Fruit fly (Drosophila melanogaster): Measurements from ENCODE around the gene app.

The app gene

dm6 chr3L:12277054-12277879 is 10.6 kb upstream of the app start, which contains the start of the genes Sms and INPP5E (continued):
- TF ChIP-seq prd (optimal IDR thresholded peaks at IDR 0.05) (no peak), prd (GFP tag; IDR thresholded peaks at IDR 0.05) (peak; percentile 63; the same call in 1 of the 3 replicates), CG12236 (GFP tag; optimal IDR thresholded peaks at IDR 0.05) (no peak), CG12155 (GFP tag; optimal IDR thresholded peaks at IDR 0.05) (peak; percentile 43), Doc3 (GFP tag; IDR thresholded peaks at IDR 0.05; ENCODE audit: partially characterized antibody) (peak; percentile 73; the same call in 2 of the 3 replicates), CG8290 (GFP tag; optimal IDR thresholded peaks at IDR 0.05) (peak; percentile 20), CG8290 (tag; optimal IDR thresholded peaks at IDR 0.05) (peak in 1 of 2 experiments; percentile 54), sug (tag; optimal IDR thresholded peaks at IDR 0.05) (peak; percentile 73), sqz (GFP tag; optimal IDR thresholded peaks at IDR 0.05) (no peak), BEAF-32 (GFP tag; optimal IDR thresholded peaks at IDR 0.05) (peak; percentile 88), D19B (GFP tag; optimal IDR thresholded peaks at IDR 0.05) (no peak), CG32772 (GFP tag; IDR thresholded peaks at IDR 0.05) (peak; percentile 44; the same call in 1 of the 2 replicates), amos (GFP tag; IDR thresholded peaks at IDR 0.05; ENCODE audit: partially characterized antibody) (peak; percentile 93), dm (GFP tag; optimal IDR thresholded peaks at IDR 0.05) (no peak), eve (GFP tag; optimal IDR thresholded peaks at IDR 0.05) (no peak), CG7928 (GFP tag; optimal IDR thresholded peaks at IDR 0.05) (peak; percentile 35), dimm (GFP tag; IDR thresholded peaks at IDR 0.05) (no peak), CG9797 (GFP tag; optimal IDR thresholded peaks at IDR 0.05) (peak; percentile 57), tgo (GFP tag; IDR thresholded peaks at IDR 0.05) (peak; percentile 43; the same call in 2 of the 3 replicates), CG42726 (GFP tag; IDR thresholded peaks at IDR 0.05; ENCODE audit: partially characterized antibody) (peak; percentile 83), CG9215 (GFP tag; IDR thresholded peaks at IDR 0.05) (peak; percentile 54), cato (GFP tag; optimal IDR thresholded peaks at IDR 0.05; ENCODE audit: borderline replicate concordance) (peak; percentile 23), CG14441 (GFP tag; IDR thresholded peaks at IDR 0.05) (peak; percentile 61), CG4360 (GFP tag; IDR thresholded peaks at IDR 0.05) (0 out of 2 replicates have a peak, but pooled peaks have one; percentile 23), Hand (GFP tag; optimal IDR thresholded peaks at IDR 0.05) (no peak), unc-4 (GFP tag; IDR thresholded peaks at IDR 0.05; ENCODE audit: partially characterized antibody) (peak; percentile 82), psq (GFP tag; optimal IDR thresholded peaks at IDR 0.05) (peak; percentile 14), MESR4 (GFP tag; optimal IDR thresholded peaks at IDR 0.05) (peak; percentile 74), Taf1 (GFP tag; IDR thresholded peaks at IDR 0.05) (peak; percentile 47; the same call in 1 of the 2 replicates), CG3838 (GFP tag; optimal IDR thresholded peaks at IDR 0.05) (no peak), CG15269 (tag; optimal IDR thresholded peaks at IDR 0.05) (peak; percentile 61), otp (GFP tag; IDR thresholded peaks at IDR 0.05) (0 out of 3 replicates have a peak, but pooled peaks have one; percentile 43), CG32532 (GFP tag; IDR thresholded peaks at IDR 0.05) (peak; percentile 69), Fer3 (tag; optimal IDR thresholded peaks at IDR 0.05) (peak; percentile 21), Drgx (GFP tag; IDR thresholded peaks at IDR 0.05) (no peak), Usf (GFP tag; optimal IDR thresholded peaks at IDR 0.05) (peak; percentile 17), CG9609 (GFP tag; optimal IDR thresholded peaks at IDR 0.05) (no peak), lola (GFP tag; optimal IDR thresholded peaks at IDR 0.05) (peak in 1 of 3 experiments; percentile 59), Dbx (GFP tag; IDR thresholded peaks at IDR 0.05) (peak; percentile 71; the same call in 2 of the 3 replicates), ato (GFP tag; IDR thresholded peaks at IDR 0.05; ENCODE audit: partially characterized antibody) (peak; percentile 56), hb (GFP tag; IDR thresholded peaks at IDR 0.05; ENCODE audit: partially characterized antibody) (peak; percentile 81), CoRest (tag; optimal IDR thresholded peaks at IDR 0.05) (peak; percentile 78), sna (GFP tag; IDR thresholded peaks at IDR 0.05; ENCODE audit: partially characterized antibody) (peak; percentile 75; the same call in 1 of the 2 replicates), Rfx (GFP tag; IDR thresholded peaks at IDR 0.05) (peak; percentile 77), phol (tag; optimal IDR thresholded peaks at IDR 0.05) (peak; percentile 65), sisA (GFP tag; IDR thresholded peaks at IDR 0.05) (peak; percentile 44), CG10431 (GFP tag; optimal IDR thresholded peaks at IDR 0.05) (peak; percentile 38), row (GFP tag; IDR thresholded peaks at IDR 0.05) (peak; percentile 88)

Measured in whole organism, embryonic.